Worm (Caenorhabditis elegans) whole organism, mixed stage, embryonic: ENCODE results near the gene F55G11.6.

Experiments
- ces-1 ChIP-seq: fragments of 150-350 bp; optimal IDR thresholded peaks from 2 replicates; lab custom pipeline; 2014; ENCODE audit warnings: missing biosample characterization, missing genetic modification reagents, missing genetic modification characterization
- drap-1 ChIP-seq: fragments of 200-800 bp; sonication (Bioruptor generic); optimal IDR thresholded peaks from 3 replicates; lab custom pipeline; 2018; ENCODE audit warnings: mild to moderate bottlenecking, missing genetic modification characterization, missing compliant biosample characterization
- lin-13 ChIP-seq: fragments of 150-350 bp; optimal IDR thresholded peaks from 2 replicates; lab custom pipeline; 2014; ENCODE audit warnings: missing biosample characterization, missing genetic modification characterization
- nhr-28 ChIP-seq: fragments of 150-350 bp; optimal IDR thresholded peaks from 2 replicates; lab custom pipeline; 2014; ENCODE audit warnings: missing biosample characterization, missing genetic modification characterization
- pha-4 ChIP-seq: fragments of 150-350 bp; optimal IDR thresholded peaks from 2 replicates; lab custom pipeline; 2018; ENCODE audit warnings: missing biosample characterization, missing genetic modification reagents, missing genetic modification characterization
- unc-39 ChIP-seq: fragments of 150-350 bp; optimal IDR thresholded peaks from 2 replicates; lab custom pipeline; 2014; ENCODE audit warnings: missing biosample characterization, missing genetic modification characterization
- ztf-11 ChIP-seq: fragments of 150-350 bp; optimal IDR thresholded peaks from 2 replicates; lab custom pipeline; 2014; ENCODE audit warnings: missing biosample characterization, missing genetic modification characterization

DNA sequence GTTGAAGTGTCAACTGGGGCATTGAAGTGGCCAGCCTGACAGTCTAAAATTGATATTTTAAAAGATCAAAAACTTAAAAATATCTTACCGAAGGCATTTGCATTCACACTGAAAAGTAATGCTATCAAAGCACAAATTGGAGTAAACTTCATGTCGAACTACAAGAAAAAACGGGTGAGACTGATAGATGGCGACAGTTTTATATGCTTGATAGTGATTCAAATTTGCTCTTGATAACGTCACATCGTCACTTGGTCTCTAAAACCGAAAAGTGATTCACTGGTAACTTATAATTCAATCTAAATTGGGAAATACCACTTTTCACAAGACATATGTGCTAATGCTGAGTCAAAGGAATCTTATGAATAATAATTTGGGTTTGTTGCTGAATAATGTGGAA, 33.8 kb downstream of the F55G11.6 start, which contains the start of gene K10D11.5:
- TF ChIP-seq pha-4, result no peak
- no peak for TF ChIP-seq ztf-11
- TF ChIP-seq lin-13, result no peak
- no peak for TF ChIP-seq ces-1 (GFP tag; lab: Kevin White, UChicago)
- no peak for TF ChIP-seq drap-1 (GFP tag; lab: Kevin White, UChicago)
- no peak for TF ChIP-seq unc-39
- TF ChIP-seq nhr-28 (tag; lab: Kevin White, UChicago), result no peak
